Worm (Caenorhabditis elegans): ENCODE data around the gene srd-67.
A peak's percentile ranks its signal among the peaks of the same experiment; 100 is the strongest.

srd-67 gene

ce11 chrIII:2259329-2259728, 13.7 kb upstream of the srd-67 start (continued):
- TF ChIP-seq K12H6.12 (tag; optimal IDR thresholded peaks at IDR 0.05) (no peak), bed-2 (GFP tag; IDR thresholded peaks at IDR 0.05) (no peak), F10E7.11 (tag; optimal IDR thresholded peaks at IDR 0.05) (no peak), die-1 (tag; optimal IDR thresholded peaks at IDR 0.05) (no peak)

ce11 chrIII:2258863-2259262, 13.2 kb upstream of the srd-67 start, which contains the start of gene fbxa-43:
TSS of gene fbxa-43 (minus strand) at chrIII:2258963.
- TF ChIP-seq repo-1 (tag; optimal IDR thresholded peaks at IDR 0.05) (no peak), rpc-1 (optimal IDR thresholded peaks at IDR 0.05) (no peak), rpc-1 (tag; optimal IDR thresholded peaks at IDR 0.05) (no peak), lin-54 (GFP tag; optimal IDR thresholded peaks at IDR 0.05) (no peak), ceh-27 (GFP tag; optimal IDR thresholded peaks at IDR 0.05) (no peak)

ce11 chrIII:2255522-2255921, 9.9 kb upstream of the srd-67 start, which contains the start of gene fbxa-71:
TSS of gene fbxa-71 (plus strand) at chrIII:2255822.
- TF ChIP-seq repo-1 (tag; optimal IDR thresholded peaks at IDR 0.05) (no peak), ztf-26 (tag; optimal IDR thresholded peaks at IDR 0.05) (no peak), nhr-80 (tag; optimal IDR thresholded peaks at IDR 0.05) (no peak), snpc-1.1 (tag; optimal IDR thresholded peaks at IDR 0.05; ENCODE audit: insufficient read depth) (no peak), mel-28 (tag; optimal IDR thresholded peaks at IDR 0.05; ENCODE audit: borderline replicate concordance) (no peak), rpc-1 (optimal IDR thresholded peaks at IDR 0.05) (no peak), rpc-1 (tag; optimal IDR thresholded peaks at IDR 0.05) (no peak), pbrm-1 (GFP tag; IDR thresholded peaks at IDR 0.05) (no peak), egl-44 (GFP tag; IDR thresholded peaks at IDR 0.05) (no peak), Y67H2A.10 (GFP tag; conservative IDR thresholded peaks at IDR 0.05) (no peak), B0336.3 (GFP tag; IDR thresholded peaks at IDR 0.05) (no peak), ztf-25 (GFP tag; IDR thresholded peaks at IDR 0.05) (no peak), K11D2.4 (GFP tag; IDR thresholded peaks at IDR 0.05) (no peak), ekl-4 (GFP tag; IDR thresholded peaks at IDR 0.05) (no peak), rec-8 (tag; optimal IDR thresholded peaks at IDR 0.05) (no peak), zfh-2 (GFP tag; conservative IDR thresholded peaks at IDR 0.05) (no peak), F52B5.7 (tag; optimal IDR thresholded peaks at IDR 0.05) (no peak), lsl-1 (GFP tag; optimal IDR thresholded peaks at IDR 0.05) (no peak), pha-4 (tag; optimal IDR thresholded peaks at IDR 0.05) (no peak)

ce11 chrIII:2253027-2253499, 7.4 kb upstream of the srd-67 start, which contains the start of gene fbxa-73:
TSS of gene fbxa-73 (plus strand) at chrIII:2253449.
- no peak for TF ChIP-seq snpc-1.3 (tag; optimal IDR thresholded peaks at IDR 0.05; ENCODE audit: insufficient read depth)
- peak; percentile 26 for TF ChIP-seq nhr-80 (tag; optimal IDR thresholded peaks at IDR 0.05)
- no peak for TF ChIP-seq let-607 (tag; optimal IDR thresholded peaks at IDR 0.05)
- TF ChIP-seq sea-2 (GFP tag; IDR thresholded peaks at IDR 0.05) = no peak
- no peak for TF ChIP-seq ztf-25 (GFP tag; IDR thresholded peaks at IDR 0.05)
- TF ChIP-seq T07F8.4 (tag; optimal IDR thresholded peaks at IDR 0.05) = no peak

- TF ChIP-seq cebp-2 (GFP tag; IDR thresholded peaks at IDR 0.05) (no peak), egl-44 (GFP tag; IDR thresholded peaks at IDR 0.05) (no peak), athp-1 (tag; optimal IDR thresholded peaks at IDR 0.05) (no peak), nhr-90 (tag; optimal IDR thresholded peaks at IDR 0.05) (no peak), nhr-179 (tag; optimal IDR thresholded peaks at IDR 0.05) (no peak), him-1 (tag; optimal IDR thresholded peaks at IDR 0.05) (no peak), F52B5.7 (tag; optimal IDR thresholded peaks at IDR 0.05) (no peak), ztf-22 (GFP tag; optimal IDR thresholded peaks at IDR 0.05) (no peak), let-607 (tag; optimal IDR thresholded peaks at IDR 0.05) (no peak), somi-1 (GFP tag; optimal IDR thresholded peaks at IDR 0.05) (no peak), ceh-40 (GFP tag; IDR thresholded peaks at IDR 0.05) (no peak), madf-10 (tag; optimal IDR thresholded peaks at IDR 0.05) (no peak), Y56A3A.18 (GFP tag; IDR thresholded peaks at IDR 0.05) (no peak), lsl-1 (GFP tag; optimal IDR thresholded peaks at IDR 0.05) (no peak), tbx-9 (tag; optimal IDR thresholded peaks at IDR 0.05; ENCODE audit: borderline replicate concordance) (no peak), ama-1 (optimal IDR thresholded peaks at IDR 0.05) (no peak), ama-1 (GFP tag; optimal IDR thresholded peaks at IDR 0.05) (no peak), fkh-3 (tag; optimal IDR thresholded peaks at IDR 0.05) (no peak)
These were observed 5.7 kb upstream of the srd-67 start, which contains the start of gene fbxa-7 for ce11 chrIII:2251348-2251747. TSS of gene fbxa-7 (minus strand) at chrIII:2251448.

Data from whole organism, young adult.